Worm (Caenorhabditis elegans): ENCODE results near the gene srt-55.

DNA sequence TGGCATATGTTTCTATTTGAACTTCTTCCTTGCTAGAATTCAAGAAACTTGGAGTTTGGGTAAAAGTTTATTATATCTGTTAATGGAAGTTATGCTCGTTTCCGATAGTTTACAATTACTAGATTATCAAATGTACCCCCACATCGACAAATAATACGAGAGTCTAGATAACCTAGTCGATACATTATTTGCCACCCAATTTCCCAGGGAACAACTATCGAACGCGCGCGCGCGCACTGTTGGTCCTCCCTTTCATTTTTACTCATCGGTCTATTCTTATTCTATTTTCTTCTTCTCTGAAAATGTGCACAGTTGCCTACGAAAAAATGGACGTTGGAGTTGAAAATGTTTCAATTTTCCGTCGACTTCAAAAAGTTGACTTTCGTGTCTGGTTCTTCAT lies 45.7 kb downstream of the srt-55 start, which contains the start of gene T16G12.13:
- TF ChIP-seq pha-4 (tag; optimal IDR thresholded peaks at IDR 0.05) (no peak), nhr-28 (tag; optimal IDR thresholded peaks at IDR 0.05) (no peak), mls-2 (tag; optimal IDR thresholded peaks at IDR 0.05) (no peak), nhr-12 (tag; optimal IDR thresholded peaks at IDR 0.05) (no peak), mep-1 (tag; optimal IDR thresholded peaks at IDR 0.05) (no peak), unc-62 (GFP tag; optimal IDR thresholded peaks at IDR 0.05) (no peak), lin-13 (tag; optimal IDR thresholded peaks at IDR 0.05) (no peak), blmp-1 (tag; optimal IDR thresholded peaks at IDR 0.05) (no peak), nhr-237 (tag; optimal IDR thresholded peaks at IDR 0.05) (no peak), nhr-76 (tag; optimal IDR thresholded peaks at IDR 0.05) (no peak), lsy-2 (tag; optimal IDR thresholded peaks at IDR 0.05) (no peak), bed-3 (GFP tag; optimal IDR thresholded peaks at IDR 0.05) (no peak), ceh-83 (GFP tag; optimal IDR thresholded peaks at IDR 0.05) (no peak)
